Worm (Caenorhabditis elegans) whole organism, L4 larva: ENCODE data around the gene K07H8.11.

Experiments
- Y105C5A.15 ChIP-seq: fragments of 200-800 bp; sonication (Bioruptor generic); IDR thresholded peaks from 2 replicates; pipeline ENCODE4 v1.3.6; 2022; ENCODE audit warnings: missing genetic modification characterization, missing compliant biosample characterization
- ZK546.5 ChIP-seq, 2 experiments: sonication (generic microtip); optimal IDR thresholded peaks; 2 replicates each; lab custom pipeline; 2017; ENCODE audit warnings: missing biosample characterization in 2 of 2, missing genetic modification characterization in 2 of 2
- egl-27 ChIP-seq: sonication (generic microtip); optimal IDR thresholded peaks from 3 replicates; lab custom pipeline; 2017; ENCODE audit warnings: missing biosample characterization, missing genetic modification reagents, missing genetic modification characterization
- fkh-10 ChIP-seq: fragments of 150-350 bp; optimal IDR thresholded peaks from 2 replicates; lab custom pipeline; 2014; ENCODE audit warnings: missing biosample characterization, missing genetic modification reagents, missing genetic modification characterization
- fos-1 ChIP-seq: fragments of 150-350 bp; optimal IDR thresholded peaks from 2 replicates; lab custom pipeline; 2014; ENCODE audit warnings: missing biosample characterization, missing genetic modification characterization
- lin-39 ChIP-seq: fragments of 150-350 bp; optimal IDR thresholded peaks from 2 replicates; lab custom pipeline; 2014; ENCODE audit warnings: missing biosample characterization, missing genetic modification reagents, missing genetic modification characterization
- mdt-29 ChIP-seq: fragments of 200-800 bp; sonication (Bioruptor generic); IDR thresholded peaks from 2 replicates; pipeline ENCODE4 v1.3.6; 2022; ENCODE audit warnings: missing genetic modification reagents, missing genetic modification characterization, missing compliant biosample characterization
- nhr-28 ChIP-seq: fragments of 150-350 bp; optimal IDR thresholded peaks from 2 replicates; lab custom pipeline; 2014; ENCODE audit warnings: missing biosample characterization, missing genetic modification characterization
- nhr-76 ChIP-seq: fragments of 150-350 bp; optimal IDR thresholded peaks from 2 replicates; lab custom pipeline; 2014; ENCODE audit warnings: missing biosample characterization, missing genetic modification characterization
- snpc-4 ChIP-seq: fragments of 150-350 bp; optimal IDR thresholded peaks from 2 replicates; lab custom pipeline; 2014; ENCODE audit warnings: missing biosample characterization, missing genetic modification characterization
- unc-39 ChIP-seq: sonication (generic microtip); optimal IDR thresholded peaks from 2 replicates; lab custom pipeline; 2017; ENCODE audit warnings: missing biosample characterization, missing genetic modification characterization
- zip-2 ChIP-seq: fragments of 150-350 bp; optimal IDR thresholded peaks from 2 replicates; lab custom pipeline; 2014; ENCODE audit warnings: missing biosample characterization, missing genetic modification characterization

- no peak for TF ChIP-seq mdt-29 (GFP tag; lab: Robert Waterston, UW)
- no peak for TF ChIP-seq fkh-10 (GFP tag; lab: Kevin White, UChicago)
- TF ChIP-seq unc-39 (tag; lab: Kevin White, UChicago): no peak
- TF ChIP-seq nhr-76 (tag; lab: Kevin White, UChicago): no peak
- TF ChIP-seq Y105C5A.15: no peak
- no peak for TF ChIP-seq lin-39 (tag; lab: Kevin White, UChicago)
- TF ChIP-seq snpc-4 (tag; lab: Kevin White, UChicago): no peak
- no peak for TF ChIP-seq egl-27 (tag; lab: Kevin White, UChicago)
- TF ChIP-seq ZK546.5 (tag; optimal IDR thresholded peaks at IDR 0.05; lab: Kevin White, UChicago): no peak
- no peak for TF ChIP-seq zip-2 (tag; lab: Kevin White, UChicago)
- TF ChIP-seq nhr-28 (tag; lab: Kevin White, UChicago): no peak
- TF ChIP-seq fos-1 (tag; lab: Kevin White, UChicago): no peak
These were observed at the start of gene K07H8.11 for ce11 chrIV:8275232-8275631.
